Worm (Caenorhabditis elegans) whole organism, early embryonic: ENCODE measurements around the gene cox-11.

Experiments used
- aly-1 ChIP-seq: sonication (generic microtip); optimal IDR thresholded peaks from 2 replicates; lab custom pipeline; 2016; ENCODE audit warnings: missing genetic modification characterization, missing compliant biosample characterization
- ama-1 ChIP-seq: fragments of 150-350 bp; optimal IDR thresholded peaks from 2 replicates; lab custom pipeline; 2014
- flt-1 ChIP-seq: fragments of 200-800 bp; sonication (Bioruptor generic); IDR thresholded peaks from 2 replicates; pipeline ENCODE4 v1.3.6; 2022; ENCODE audit warnings: missing genetic modification characterization, missing compliant biosample characterization
- hmg-4 ChIP-seq: fragments of 200-800 bp; sonication (Bioruptor generic); optimal IDR thresholded peaks from 2 replicates; lab custom pipeline; 2018; ENCODE audit warnings: mild to moderate bottlenecking, missing genetic modification characterization, missing compliant biosample characterization
- hnd-1 ChIP-seq: sonication (generic microtip); optimal IDR thresholded peaks from 2 replicates; lab custom pipeline; 2016; ENCODE audit warnings: missing genetic modification characterization, missing compliant biosample characterization
- pes-1 ChIP-seq: fragments of 200-800 bp; sonication (Bioruptor generic); IDR thresholded peaks from 2 replicates; pipeline ENCODE4 v1.3.6; 2022; ENCODE audit warnings: missing genetic modification reagents, missing genetic modification characterization, missing compliant biosample characterization
- scrt-1 ChIP-seq: fragments of 200-800 bp; sonication (Bioruptor generic); IDR thresholded peaks from 2 replicates; pipeline ENCODE4 v1.3.6; 2022; ENCODE audit warnings: missing genetic modification characterization, missing compliant biosample characterization
- sea-1 ChIP-seq: fragments of 200-800 bp; sonication (Bioruptor generic); conservative IDR thresholded peaks from 2 replicates; pipeline ENCODE4 v1.3.6; 2022; ENCODE audit warnings: missing genetic modification characterization, missing compliant biosample characterization
- tra-4 ChIP-seq: sonication (generic microtip); optimal IDR thresholded peaks from 2 replicates; lab custom pipeline; 2017; ENCODE audit warnings: missing genetic modification characterization, missing compliant biosample characterization

- TF ChIP-seq ama-1 (lab: Kevin White, UChicago) (no peak), tra-4 (tag; lab: Kevin White, UChicago) (no peak), flt-1 (GFP tag; lab: Robert Waterston, UW) (no peak), scrt-1 (no peak), pes-1 (GFP tag; lab: Robert Waterston, UW) (no peak), hmg-4 (GFP tag; lab: Kevin White, UChicago) (no peak), sea-1 (GFP tag; lab: Robert Waterston, UW) (no peak), hnd-1 (no peak), aly-1 (tag; lab: Kevin White, UChicago) (no peak)
Observed at ce11 chrIV:13204037-13204436, 40.1 kb upstream of the cox-11 start, which contains the start of gene ced-3.
